Worm (Caenorhabditis elegans): ENCODE data around the gene C49C3.15.
"Not testable (repeated sequence)": the region's sequence is repeated elsewhere in the genome, so short reads cannot be mapped to it uniquely, and the experiment has no call there.

Gene C49C3.15

ce11 chrIV:17293679-17294078, 40.4 kb upstream of the C49C3.15 start:
- no peak for TF ChIP-seq ceh-18 (tag; optimal IDR thresholded peaks at IDR 0.05)
- TF ChIP-seq unc-55 (GFP tag; optimal IDR thresholded peaks at IDR 0.05), result peak; percentile 18
- TF ChIP-seq ceh-31 (tag; optimal IDR thresholded peaks at IDR 0.05), result no peak

- no peak for TF ChIP-seq rnt-1 (tag; optimal IDR thresholded peaks at IDR 0.05)
- no peak for TF ChIP-seq tbx-7 (tag; optimal IDR thresholded peaks at IDR 0.05)
- no peak for TF ChIP-seq tbx-2 (tag; optimal IDR thresholded peaks at IDR 0.05)
- no peak for TF ChIP-seq ceh-6 (GFP tag; optimal IDR thresholded peaks at IDR 0.05)
- no peak for TF ChIP-seq ceh-19 (GFP tag; optimal IDR thresholded peaks at IDR 0.05)
- no peak for TF ChIP-seq F13H6.1 (tag; optimal IDR thresholded peaks at IDR 0.05)
- TF ChIP-seq pha-4 (tag; optimal IDR thresholded peaks at IDR 0.05), result no peak
- TF ChIP-seq hlh-15 (tag; optimal IDR thresholded peaks at IDR 0.05), result no peak
- TF ChIP-seq hlh-6 (tag; optimal IDR thresholded peaks at IDR 0.05), result no peak
- TF ChIP-seq ceh-18 (tag; optimal IDR thresholded peaks at IDR 0.05), result no peak
- no peak for TF ChIP-seq elt-4 (tag; optimal IDR thresholded peaks at IDR 0.05)
- no peak for TF ChIP-seq lim-6 (tag; optimal IDR thresholded peaks at IDR 0.05)
- TF ChIP-seq C38D4.7 (GFP tag; optimal IDR thresholded peaks at IDR 0.05), result no peak
Measured at ce11 chrIV:17294489-17294888, 39.5 kb upstream of the C49C3.15 start, which contains the start of gene T28F3.5. T28F3.5 (plus strand) TSS chrIV:17294789.

- TF ChIP-seq hlh-8 (tag; optimal IDR thresholded peaks at IDR 0.05) (no peak), fax-1 (tag; optimal IDR thresholded peaks at IDR 0.05) (no peak), C08G9.2 (tag; optimal IDR thresholded peaks at IDR 0.05) (no peak), lin-11 (tag; optimal IDR thresholded peaks at IDR 0.05) (no peak), zip-5 (tag; optimal IDR thresholded peaks at IDR 0.05) (no peak), ceh-6 (GFP tag; optimal IDR thresholded peaks at IDR 0.05) (no peak), madf-2 (tag; optimal IDR thresholded peaks at IDR 0.05) (no peak), ceh-34 (tag; optimal IDR thresholded peaks at IDR 0.05) (no peak), C38D4.7 (GFP tag; optimal IDR thresholded peaks at IDR 0.05) (no peak), F13H6.1 (tag; optimal IDR thresholded peaks at IDR 0.05) (no peak)
Measured at ce11 chrIV:17301933-17302332, 32.1 kb upstream of the C49C3.15 start, which contains the start of gene ifta-2. ifta-2 (minus strand) TSS chrIV:17302033.

- TF ChIP-seq ceh-19 (GFP tag; optimal IDR thresholded peaks at IDR 0.05); pha-2 (tag; optimal IDR thresholded peaks at IDR 0.05); ceh-22 (tag; optimal IDR thresholded peaks at IDR 0.05): not testable (repeated sequence)
Measured at ce11 chrIV:17307223-17307622, 26.8 kb upstream of the C49C3.15 start, which contains the start of gene T28F3.8. T28F3.8 (minus strand) TSS chrIV:17307323.

ce11 chrIV:17308211-17308610, 25.8 kb upstream of the C49C3.15 start, which contains the start of gene T28F3.9:
T28F3.9 (plus strand) TSS chrIV:17308511.
- TF ChIP-seq sox-2 (GFP tag; IDR thresholded peaks at IDR 0.05) (no peak), nfya-1 (tag; optimal IDR thresholded peaks at IDR 0.05) (no peak)

ce11 chrIV:17311842-17312241, 22.2 kb upstream of the C49C3.15 start, which contains the start of gene snf-9:
snf-9 (plus strand) TSS chrIV:17312142.
- TF ChIP-seq sox-2 (GFP tag; IDR thresholded peaks at IDR 0.05), result no peak
- TF ChIP-seq unc-55 (GFP tag; optimal IDR thresholded peaks at IDR 0.05), result no peak
- TF ChIP-seq pag-3 (tag; optimal IDR thresholded peaks at IDR 0.05; ENCODE audit: borderline replicate concordance), result no peak
- no peak for TF ChIP-seq ceh-31 (tag; optimal IDR thresholded peaks at IDR 0.05)
- no peak for TF ChIP-seq hlh-13 (GFP tag; optimal IDR thresholded peaks at IDR 0.05)
- no peak for TF ChIP-seq ttx-3 (tag; optimal IDR thresholded peaks at IDR 0.05)
- TF ChIP-seq ets-4 (tag; optimal IDR thresholded peaks at IDR 0.05), result no peak
- no peak for TF ChIP-seq gmeb-2 (tag; optimal IDR thresholded peaks at IDR 0.05)
- no peak for TF ChIP-seq C38D4.7 (GFP tag; optimal IDR thresholded peaks at IDR 0.05)
- TF ChIP-seq lin-11 (tag; optimal IDR thresholded peaks at IDR 0.05), result no peak
- TF ChIP-seq odd-2 (tag; optimal IDR thresholded peaks at IDR 0.05), result no peak

Measured in whole organism, late embryonic.